Fruit fly (Drosophila melanogaster) whole organism: ENCODE measurements around the gene CG15025.
A peak's percentile ranks its signal among the peaks of the same experiment; 100 is the strongest.

Source experiments
- pan ChIP-seq: fragments of >200 bp; optimal IDR thresholded peaks from 2 replicates; lab custom pipeline; 2017
- usp ChIP-seq: fragments of >200 bp; optimal IDR thresholded peaks from 2 replicates; lab custom pipeline; 2017; ENCODE audit warnings: missing biosample characterization, missing genetic modification characterization, mixed read lengths

Gene CG15025

DNA sequence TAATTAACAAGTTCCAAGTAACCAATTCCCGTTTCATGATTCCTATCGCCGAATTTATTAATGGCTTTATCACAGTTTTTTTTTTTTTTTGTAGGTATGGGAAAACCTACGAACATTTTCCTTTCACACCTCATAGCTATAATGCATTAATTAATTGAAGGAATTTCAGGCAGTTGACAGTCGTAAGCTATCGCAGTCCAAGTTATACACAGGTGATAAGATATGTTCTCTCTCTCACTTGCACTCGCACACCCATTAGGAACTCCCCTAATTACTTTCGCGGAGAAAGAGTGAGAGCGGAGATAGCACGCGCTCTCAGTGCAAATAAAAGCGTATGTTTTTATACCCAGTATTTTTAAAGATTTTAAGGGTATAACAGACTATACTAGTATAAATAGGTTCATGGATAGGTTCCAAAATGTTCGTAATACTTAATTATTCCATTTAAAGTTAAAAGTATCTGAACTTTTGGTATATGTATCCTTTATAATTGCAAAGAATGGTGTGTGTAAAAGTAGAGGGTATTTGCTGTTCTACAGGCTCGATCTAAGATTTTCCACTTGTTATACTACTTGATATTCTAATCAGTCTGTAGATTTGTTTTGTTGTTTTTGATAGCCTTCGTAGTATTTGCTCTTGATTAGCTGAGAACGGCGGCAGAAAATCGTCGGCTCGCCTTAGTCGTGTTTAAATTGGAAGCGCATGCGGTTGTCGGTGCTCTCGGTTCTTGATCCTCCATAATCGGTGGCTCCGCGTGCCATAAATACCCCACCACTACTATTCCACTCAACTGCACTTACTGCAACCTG is 30.3 kb downstream of the CG15025 start, which contains the start of gene Dys:
Gene Dys (plus strand): TSS at position 677 of the 809 bp plus-strand sequence.
- TF ChIP-seq usp (GFP tag; lab: Kevin White, UChicago) (no peak), pan (lab: Kevin White, UChicago) (peak; percentile 5)
